Fruit fly (Drosophila melanogaster) whole organism, adult: ENCODE results near the gene jim.

ENCODE experiments used
- CG11617 ChIP-seq: fragments of 200-800 bp; sonication (Bioruptor generic); optimal IDR thresholded peaks from 2 replicates; lab custom pipeline; 2017; ENCODE audit warnings: mild to moderate bottlenecking, missing biosample characterization, missing genetic modification reagents, missing genetic modification characterization
- CG12768 ChIP-seq: fragments of 200-800 bp; sonication (Bioruptor generic); optimal IDR thresholded peaks from 2 replicates; lab custom pipeline; 2017; ENCODE audit warnings: missing biosample characterization, missing genetic modification characterization, mild to moderate bottlenecking, moderate library complexity, missing genetic modification reagents
- CG7045 ChIP-seq: fragments of 200-800 bp; sonication (Bioruptor generic); optimal IDR thresholded peaks from 2 replicates; lab custom pipeline; 2017; ENCODE audit warnings: missing biosample characterization, mild to moderate bottlenecking, missing genetic modification characterization
- Crg-1 ChIP-seq: fragments of 200-800 bp; sonication (Bioruptor generic); optimal IDR thresholded peaks from 2 replicates; lab custom pipeline; 2016; ENCODE audit warnings: missing biosample characterization, missing genetic modification characterization
- Hr96 ChIP-seq: fragments of 200-800 bp; sonication (Bioruptor generic); optimal IDR thresholded peaks from 2 replicates; lab custom pipeline; 2016; ENCODE audit warnings: missing biosample characterization, missing genetic modification characterization
- Mnt ChIP-seq: fragments of 200-800 bp; sonication (Bioruptor generic); optimal IDR thresholded peaks from 2 replicates; lab custom pipeline; 2016; ENCODE audit warnings: missing biosample characterization, mild to moderate bottlenecking, missing genetic modification characterization
- cic ChIP-seq: fragments of 200-800 bp; sonication (Bioruptor generic); optimal IDR thresholded peaks from 2 replicates; lab custom pipeline; 2017; ENCODE audit warnings: missing biosample characterization, mild to moderate bottlenecking, missing genetic modification characterization, moderate library complexity
- cnc ChIP-seq, 2 experiments: fragments of >200 bp; optimal IDR thresholded peaks; 2 replicates each; lab custom pipeline; 2017
- kay ChIP-seq: fragments of 200-800 bp; sonication (Bioruptor generic); peaks from one replicate; lab custom pipeline; 2016; ENCODE audit warnings: missing biosample characterization, missing genetic modification characterization, borderline replicate concordance
- pad ChIP-seq: fragments of 200-800 bp; sonication (Bioruptor generic); optimal IDR thresholded peaks from 3 replicates; lab custom pipeline; 2017; ENCODE audit warnings: missing biosample characterization, missing genetic modification characterization, mild to moderate bottlenecking, moderate library complexity, missing genetic modification reagents
- tj ChIP-seq: fragments of 200-800 bp; sonication (Bioruptor generic); optimal IDR thresholded peaks from 3 replicates; lab custom pipeline; 2017; ENCODE audit warnings: missing biosample characterization, mild to moderate bottlenecking, missing genetic modification characterization, moderate library complexity
- toe ChIP-seq: fragments of 200-800 bp; sonication (Bioruptor generic); optimal IDR thresholded peaks from 2 replicates; lab custom pipeline; 2016; ENCODE audit warnings: missing biosample characterization, missing genetic modification characterization

- TF ChIP-seq CG11617 (GFP tag; lab: Kevin White, UChicago) (no peak), Crg-1 (GFP tag; lab: Kevin White, UChicago) (no peak), Mnt (GFP tag; lab: Kevin White, UChicago) (no peak), cnc (optimal IDR thresholded peaks at IDR 0.05; lab: Kevin White, UChicago) (no peak), kay (GFP tag; lab: Kevin White, UChicago) (no peak), toe (no peak), tj (GFP tag; lab: Kevin White, UChicago) (no peak), cic (no peak), Hr96 (no peak), CG7045 (GFP tag; lab: Kevin White, UChicago) (no peak), CG12768 (GFP tag; lab: Kevin White, UChicago) (no peak), pad (GFP tag; lab: Kevin White, UChicago) (no peak)
These were observed 44.3 kb upstream of the jim start for dm6 chr3L:22879344-22879723.
